Worm (Caenorhabditis elegans): ENCODE data around the gene Y75B7AR.1.

Gene Y75B7AR.1

DNA sequence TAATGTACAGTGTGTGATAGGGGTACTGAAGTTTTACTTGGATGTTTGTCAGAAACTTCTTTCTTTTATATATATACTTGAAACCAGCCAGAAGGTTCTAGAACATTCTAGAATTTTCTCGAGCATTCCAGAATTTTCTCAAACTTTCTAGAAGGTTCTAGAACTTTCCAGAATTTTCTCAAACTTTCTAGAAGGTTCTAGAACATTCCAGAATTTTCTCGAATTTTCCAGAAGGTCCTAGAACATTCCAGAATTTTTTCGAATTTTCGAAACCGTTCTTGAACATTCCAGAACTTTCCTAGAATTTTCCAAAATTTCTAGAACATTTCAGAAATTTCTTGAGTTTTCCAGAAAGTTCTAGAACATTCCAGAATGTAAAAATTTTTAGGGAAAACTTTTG lies 37.5 kb downstream of the Y75B7AR.1 start:
- no peak for TF ChIP-seq scrt-1 (GFP tag; IDR thresholded peaks at IDR 0.05)
- TF ChIP-seq ceh-13 (GFP tag; optimal IDR thresholded peaks at IDR 0.05) = no peak
- no peak for TF ChIP-seq hmg-4 (GFP tag; optimal IDR thresholded peaks at IDR 0.05)
- TF ChIP-seq tra-4 (tag; optimal IDR thresholded peaks at IDR 0.05) = no peak
- TF ChIP-seq pes-1 (GFP tag; IDR thresholded peaks at IDR 0.05) = no peak
- TF ChIP-seq ama-1 (optimal IDR thresholded peaks at IDR 0.05) = no peak
- TF ChIP-seq ceh-36 (tag; optimal IDR thresholded peaks at IDR 0.05) = no peak
- TF ChIP-seq hmbx-1 (tag; optimal IDR thresholded peaks at IDR 0.05) = no peak
- no peak for TF ChIP-seq aly-1 (tag; optimal IDR thresholded peaks at IDR 0.05)
- no peak for TF ChIP-seq tbx-11 (GFP tag; IDR thresholded peaks at IDR 0.05)
- TF ChIP-seq flt-1 (GFP tag; IDR thresholded peaks at IDR 0.05) = no peak

ce11 chrV:1352321-1352720 lies 40.5 kb downstream of the Y75B7AR.1 start:
- TF ChIP-seq ceh-36 (tag; optimal IDR thresholded peaks at IDR 0.05) (no peak), B0310.2 (tag; optimal IDR thresholded peaks at IDR 0.05) (no peak), sea-1 (GFP tag; conservative IDR thresholded peaks at IDR 0.05) (no peak), tra-4 (tag; optimal IDR thresholded peaks at IDR 0.05) (no peak), ets-7 (tag; optimal IDR thresholded peaks at IDR 0.05) (no peak), flt-1 (GFP tag; IDR thresholded peaks at IDR 0.05) (no peak), hnd-1 (tag; optimal IDR thresholded peaks at IDR 0.05) (no peak), hmg-4 (GFP tag; optimal IDR thresholded peaks at IDR 0.05) (no peak)

ce11 chrV:1351826-1352225 lies 41.0 kb downstream of the Y75B7AR.1 start, which contains the start of gene glb-33:
Gene glb-33 (plus strand): TSS chrV:1352126.
- TF ChIP-seq ets-7 (tag; optimal IDR thresholded peaks at IDR 0.05) = no peak
- no peak for TF ChIP-seq ceh-13 (GFP tag; optimal IDR thresholded peaks at IDR 0.05)
- TF ChIP-seq ceh-36 (tag; optimal IDR thresholded peaks at IDR 0.05) = no peak
- TF ChIP-seq F13C5.2 (tag; optimal IDR thresholded peaks at IDR 0.05) = no peak

DNA sequence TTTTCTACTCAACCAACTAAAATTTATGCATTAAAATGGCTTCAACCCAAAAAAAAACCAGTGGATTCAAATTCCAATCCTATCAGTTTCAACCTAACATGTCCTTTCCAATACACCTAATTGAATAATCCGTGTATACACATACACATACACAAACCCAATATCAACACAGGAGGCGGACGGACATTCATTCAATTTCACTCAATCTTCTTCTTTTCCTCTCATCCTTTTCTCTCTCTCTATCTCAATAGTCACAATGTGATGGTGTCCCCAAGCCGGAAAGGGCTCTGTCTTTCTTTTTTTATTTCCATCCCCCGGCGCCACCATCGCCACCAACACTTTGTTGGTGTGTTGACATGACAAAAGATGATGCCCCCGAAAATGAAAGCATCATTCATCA lies 43.0 kb downstream of the Y75B7AR.1 start:
- TF ChIP-seq hmg-4 (GFP tag; optimal IDR thresholded peaks at IDR 0.05) (no peak), ceh-13 (GFP tag; optimal IDR thresholded peaks at IDR 0.05) (no peak)

ce11 chrV:1342712-1343111 lies 50.1 kb downstream of the Y75B7AR.1 start:
- no peak for TF ChIP-seq pes-1 (GFP tag; IDR thresholded peaks at IDR 0.05)
- no peak for TF ChIP-seq flt-1 (GFP tag; IDR thresholded peaks at IDR 0.05)
- TF ChIP-seq aly-1 (tag; optimal IDR thresholded peaks at IDR 0.05) = no peak
- TF ChIP-seq ama-1 (optimal IDR thresholded peaks at IDR 0.05) = no peak
- no peak for TF ChIP-seq F13C5.2 (tag; optimal IDR thresholded peaks at IDR 0.05)

DNA sequence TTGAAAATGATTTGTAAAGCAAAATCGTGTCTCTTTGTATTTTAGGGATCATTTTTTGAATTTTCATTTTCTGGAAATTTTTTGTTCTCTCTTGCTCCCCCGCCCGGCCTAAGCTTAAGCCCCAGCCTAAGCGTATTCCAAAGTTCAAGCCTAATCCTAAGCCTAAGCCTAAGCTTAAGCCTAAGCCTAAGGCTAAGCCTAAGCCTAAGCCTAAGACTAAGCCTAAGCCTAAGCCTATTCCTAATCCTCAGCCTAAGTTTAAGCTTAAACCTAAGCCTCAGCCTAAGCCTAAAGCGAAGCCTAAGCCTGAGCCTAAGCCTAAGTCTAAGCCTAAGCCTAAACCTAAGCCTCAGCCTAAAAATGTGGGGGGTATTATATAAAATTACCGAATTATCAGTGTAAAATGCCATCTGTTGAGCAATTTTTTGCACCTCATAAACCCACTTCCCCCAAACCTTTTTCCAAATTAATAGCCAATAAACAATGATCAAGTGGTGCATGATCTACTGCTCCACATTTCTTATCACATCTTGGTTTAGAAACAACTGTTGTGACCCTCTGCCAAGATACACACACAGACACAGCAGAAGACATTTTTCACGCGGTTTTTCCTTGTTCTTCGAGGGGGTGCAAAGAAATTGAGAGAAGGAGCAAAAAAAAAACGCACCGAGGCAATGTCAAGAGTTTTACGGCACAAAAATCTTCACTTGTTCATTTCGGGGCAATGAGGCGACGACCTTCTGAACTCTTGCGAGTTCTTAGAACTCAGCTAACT lies 51.3 kb downstream of the Y75B7AR.1 start:
- TF ChIP-seq B0310.2 (tag; optimal IDR thresholded peaks at IDR 0.05) (no peak), ceh-36 (tag; optimal IDR thresholded peaks at IDR 0.05) (peak; percentile 92)
